Fruit fly (Drosophila melanogaster) whole organism: ENCODE measurements around the gene CG14715.

Experiments
- CG8478 ChIP-seq: fragments of >200 bp; optimal IDR thresholded peaks from 2 replicates; lab custom pipeline; 2018; ENCODE audit warnings: inconsistent platforms
- Dll ChIP-seq: fragments of >200 bp; optimal IDR thresholded peaks from 2 replicates; lab custom pipeline; 2017
- EcR ChIP-seq, 2 experiments: fragments of >200 bp; optimal IDR thresholded peaks; 2 replicates each; lab custom pipeline; 2017; ENCODE audit warnings: missing biosample characterization in 2 of 2, missing genetic modification characterization in 2 of 2, missing genetic modification reagents in 2 of 2
- pan ChIP-seq: fragments of >200 bp; optimal IDR thresholded peaks from 2 replicates; lab custom pipeline; 2017
- psq ChIP-seq: fragments of >200 bp; optimal IDR thresholded peaks from 2 replicates; lab custom pipeline; 2017
- usp ChIP-seq: fragments of >200 bp; optimal IDR thresholded peaks from 2 replicates; lab custom pipeline; 2017; ENCODE audit warnings: missing biosample characterization, missing genetic modification characterization, mixed read lengths

CG14715 gene

DNA sequence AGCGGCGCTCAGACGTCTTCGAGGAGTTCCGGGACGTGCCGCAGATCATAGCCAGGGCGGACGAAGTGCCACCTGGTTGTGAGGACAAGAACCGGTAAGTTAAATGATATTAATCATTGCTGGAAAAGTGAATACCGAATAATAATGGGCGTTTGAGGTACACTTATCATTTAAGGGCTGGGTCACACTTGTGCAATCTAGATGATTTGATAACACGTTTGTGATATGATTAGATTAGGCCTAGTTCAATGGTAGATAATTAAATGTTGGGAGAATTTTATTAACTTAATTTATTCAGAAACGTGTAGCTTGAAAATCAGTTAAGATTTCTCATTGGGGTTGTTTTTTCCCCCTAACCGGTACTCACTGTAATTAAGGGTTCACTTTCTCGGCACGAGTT is 3.1 kb upstream of the CG14715 start:
- TF ChIP-seq CG8478 (lab: Kevin White, UChicago) (no peak), EcR (GFP tag; optimal IDR thresholded peaks at IDR 0.05; lab: Kevin White, UChicago) (no peak), pan (lab: Kevin White, UChicago) (no peak), psq (lab: Kevin White, UChicago) (no peak), Dll (lab: Kevin White, UChicago) (no peak), usp (GFP tag; lab: Kevin White, UChicago) (no peak)

DNA sequence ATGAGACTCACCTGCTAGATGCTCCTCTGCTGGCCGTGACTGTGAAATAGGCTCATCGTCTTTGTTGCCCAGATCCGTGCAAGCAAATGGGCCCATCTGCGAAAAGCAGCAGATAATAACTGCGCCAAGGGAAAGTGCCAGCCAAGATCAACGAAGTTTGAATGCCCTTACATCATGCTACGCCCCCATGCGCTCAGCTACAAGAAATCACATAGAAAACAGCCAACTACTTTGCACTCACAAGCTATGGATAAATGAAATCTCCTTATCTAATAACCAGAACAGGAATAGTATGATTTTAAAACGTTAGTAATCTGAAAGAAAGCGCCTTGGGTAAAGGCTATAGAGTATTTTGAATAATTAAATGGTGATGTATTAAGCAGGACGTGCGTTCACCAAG is 2.2 kb upstream of the CG14715 start:
- TF ChIP-seq Dll (lab: Kevin White, UChicago) = no peak
- TF ChIP-seq psq (lab: Kevin White, UChicago) = no peak
- TF ChIP-seq usp (GFP tag; lab: Kevin White, UChicago) = no peak
- no peak for TF ChIP-seq pan (lab: Kevin White, UChicago)
- TF ChIP-seq EcR (GFP tag; optimal IDR thresholded peaks at IDR 0.05; lab: Kevin White, UChicago) = no peak
- TF ChIP-seq CG8478 (lab: Kevin White, UChicago) = no peak

DNA sequence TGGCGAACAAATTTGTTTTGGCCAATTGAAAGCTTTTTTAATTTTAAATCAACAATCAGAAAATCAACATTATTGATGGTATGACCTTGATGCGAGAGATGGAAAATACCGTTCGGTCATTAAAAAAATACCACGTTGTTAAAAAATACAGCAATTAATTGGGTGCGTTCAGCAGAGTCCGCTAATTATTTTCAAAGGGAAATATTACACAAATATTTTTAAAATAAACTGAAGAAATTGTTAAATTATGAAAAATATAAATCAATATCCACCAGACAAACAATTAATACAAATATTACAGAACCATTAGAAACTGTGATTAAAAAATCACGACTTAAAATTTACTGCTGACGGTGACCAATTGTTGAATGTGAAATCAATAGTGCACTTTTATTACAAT is 4.0 kb downstream of the CG14715 start, which contains the start of gene CG18476:
CG18476 (minus strand) TSS at position 101 of the 400 bp plus-strand sequence.
- no peak for TF ChIP-seq Dll (lab: Kevin White, UChicago)
- TF ChIP-seq EcR (GFP tag; optimal IDR thresholded peaks at IDR 0.05; lab: Kevin White, UChicago) = no peak
- no peak for TF ChIP-seq pan (lab: Kevin White, UChicago)
- TF ChIP-seq CG8478 (lab: Kevin White, UChicago) = no peak
- no peak for TF ChIP-seq psq (lab: Kevin White, UChicago)
- TF ChIP-seq usp (GFP tag; lab: Kevin White, UChicago) = no peak

DNA sequence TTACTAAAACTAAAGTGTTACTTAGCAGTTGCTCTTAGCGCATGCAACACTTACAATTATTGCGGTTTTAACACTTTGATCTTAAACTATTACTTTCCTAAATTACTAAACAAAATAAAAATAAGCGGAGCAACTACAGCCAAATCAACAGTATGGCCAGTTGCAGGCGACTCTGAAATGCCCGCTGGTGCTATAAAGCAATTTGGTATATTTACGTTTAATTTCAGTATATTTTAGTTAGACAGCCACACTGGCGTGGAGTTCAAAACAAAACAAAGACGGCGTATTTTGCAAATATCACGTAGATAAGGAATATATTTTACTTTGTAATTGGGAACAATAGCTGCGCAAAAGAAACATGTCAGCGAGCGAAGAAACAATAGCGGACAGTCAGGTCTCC is 5.5 kb downstream of the CG14715 start, which contains the start of the genes Taf12 and Ho:
Taf12 (minus strand) TSS at position 178 of the 400 bp plus-strand sequence.
Ho (plus strand) TSS at position 231 of the 400 bp plus-strand sequence.
- TF ChIP-seq CG8478 (lab: Kevin White, UChicago) (no peak), usp (GFP tag; lab: Kevin White, UChicago) (no peak), pan (lab: Kevin White, UChicago) (no peak), Dll (lab: Kevin White, UChicago) (no peak), EcR (GFP tag; optimal IDR thresholded peaks at IDR 0.05; lab: Kevin White, UChicago) (no peak), psq (lab: Kevin White, UChicago) (no peak)

DNA sequence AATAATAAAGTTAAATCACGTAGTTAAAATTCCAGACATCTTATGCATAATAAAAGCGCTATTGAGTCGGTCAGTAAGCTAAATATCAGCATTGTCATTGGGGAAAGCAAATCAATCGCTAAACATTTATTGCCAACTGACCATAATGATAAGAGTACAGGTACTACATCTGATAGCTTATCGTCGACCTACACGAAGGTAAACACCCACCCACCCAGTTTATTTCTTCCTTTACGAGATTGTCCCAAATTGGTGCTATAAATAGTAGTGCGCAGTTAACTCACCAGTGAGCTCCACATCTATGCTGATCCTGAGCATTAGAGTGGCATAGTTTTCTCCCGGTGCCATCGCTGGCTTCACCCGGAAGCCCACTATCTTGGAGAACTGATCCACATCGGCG is 9.7 kb downstream of the CG14715 start:
- TF ChIP-seq Dll (lab: Kevin White, UChicago) (no peak), EcR (GFP tag; optimal IDR thresholded peaks at IDR 0.05; lab: Kevin White, UChicago) (no peak), usp (GFP tag; lab: Kevin White, UChicago) (no peak), psq (lab: Kevin White, UChicago) (no peak), CG8478 (lab: Kevin White, UChicago) (no peak)

DNA sequence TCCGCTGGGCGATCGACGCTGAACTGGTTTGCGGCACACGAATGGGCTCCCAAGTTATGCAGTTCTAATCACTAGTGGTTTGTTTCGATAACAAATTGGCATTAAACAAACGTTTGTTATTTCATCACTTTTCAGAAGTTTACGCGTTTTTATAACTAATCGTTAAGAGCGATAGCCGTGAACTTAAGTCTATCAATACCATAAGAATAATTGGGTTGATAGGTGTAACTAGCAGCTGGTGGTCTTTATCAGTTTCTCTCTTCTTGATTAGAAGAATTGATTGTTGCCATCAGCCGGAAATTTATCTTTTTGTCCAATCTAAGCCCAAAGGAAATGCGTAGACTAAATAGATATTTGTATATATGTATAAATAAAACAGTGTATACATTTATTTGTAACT is 10.3 kb downstream of the CG14715 start, which contains the start of gene CG6830:
CG6830 (minus strand) TSS at position 27 of the 400 bp plus-strand sequence.
- TF ChIP-seq pan (lab: Kevin White, UChicago) (no peak), CG8478 (lab: Kevin White, UChicago) (no peak), usp (GFP tag; lab: Kevin White, UChicago) (no peak), Dll (lab: Kevin White, UChicago) (no peak), EcR (GFP tag; optimal IDR thresholded peaks at IDR 0.05; lab: Kevin White, UChicago) (no peak), psq (lab: Kevin White, UChicago) (no peak)

DNA sequence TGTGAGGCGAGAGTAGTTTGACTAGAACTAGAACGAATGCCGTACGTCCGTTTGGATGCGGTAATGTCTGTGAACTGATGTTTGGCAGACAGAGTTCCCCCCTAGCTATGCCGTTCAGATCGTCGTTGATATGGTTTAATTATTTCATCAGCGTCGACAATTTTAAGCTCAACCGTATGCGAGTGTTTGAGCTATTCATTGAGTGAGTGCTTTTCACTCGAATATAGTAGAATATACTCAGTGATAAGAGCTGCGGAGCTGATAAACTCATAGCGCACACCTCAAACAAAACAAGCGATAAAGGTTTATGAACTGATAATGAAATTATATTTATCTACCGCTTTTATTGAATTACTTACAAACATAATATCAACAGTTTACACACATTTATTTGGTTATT is 14.0 kb downstream of the CG14715 start, which contains the start of gene CG6834:
CG6834 (minus strand) TSS at position 79 of the 400 bp plus-strand sequence.
- no peak for TF ChIP-seq psq (lab: Kevin White, UChicago)
- no peak for TF ChIP-seq usp (GFP tag; lab: Kevin White, UChicago)
- TF ChIP-seq Dll (lab: Kevin White, UChicago) = no peak
- TF ChIP-seq CG8478 (lab: Kevin White, UChicago) = no peak
- no peak for TF ChIP-seq pan (lab: Kevin White, UChicago)
- TF ChIP-seq EcR (GFP tag; optimal IDR thresholded peaks at IDR 0.05; lab: Kevin White, UChicago) = no peak

DNA sequence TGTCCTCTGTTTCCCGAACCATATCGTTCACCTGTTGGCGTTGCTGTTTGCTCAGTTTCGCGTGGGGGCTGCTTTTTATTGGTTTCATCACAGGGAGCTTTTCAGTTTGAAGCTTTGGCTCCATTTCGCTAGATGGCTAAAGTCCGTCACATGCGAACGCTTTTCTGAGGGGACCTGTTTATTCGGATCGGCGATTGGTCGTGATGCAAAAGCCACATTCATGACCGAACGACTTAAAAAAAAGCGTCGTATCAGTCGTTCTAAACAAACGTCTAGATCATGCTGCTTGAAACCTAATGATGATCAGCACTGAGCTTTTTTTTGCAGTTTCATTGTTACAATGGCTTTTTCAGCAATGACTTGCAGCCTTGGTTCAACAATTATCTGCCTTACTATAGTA is 15.9 kb downstream of the CG14715 start, which contains the start of gene CG6908:
CG6908 (minus strand) TSS at position 152 of the 400 bp plus-strand sequence.
- TF ChIP-seq usp (GFP tag; lab: Kevin White, UChicago) (no peak), Dll (lab: Kevin White, UChicago) (no peak), EcR (GFP tag; optimal IDR thresholded peaks at IDR 0.05; lab: Kevin White, UChicago) (no peak), pan (lab: Kevin White, UChicago) (no peak), psq (lab: Kevin White, UChicago) (no peak), CG8478 (lab: Kevin White, UChicago) (no peak)

DNA sequence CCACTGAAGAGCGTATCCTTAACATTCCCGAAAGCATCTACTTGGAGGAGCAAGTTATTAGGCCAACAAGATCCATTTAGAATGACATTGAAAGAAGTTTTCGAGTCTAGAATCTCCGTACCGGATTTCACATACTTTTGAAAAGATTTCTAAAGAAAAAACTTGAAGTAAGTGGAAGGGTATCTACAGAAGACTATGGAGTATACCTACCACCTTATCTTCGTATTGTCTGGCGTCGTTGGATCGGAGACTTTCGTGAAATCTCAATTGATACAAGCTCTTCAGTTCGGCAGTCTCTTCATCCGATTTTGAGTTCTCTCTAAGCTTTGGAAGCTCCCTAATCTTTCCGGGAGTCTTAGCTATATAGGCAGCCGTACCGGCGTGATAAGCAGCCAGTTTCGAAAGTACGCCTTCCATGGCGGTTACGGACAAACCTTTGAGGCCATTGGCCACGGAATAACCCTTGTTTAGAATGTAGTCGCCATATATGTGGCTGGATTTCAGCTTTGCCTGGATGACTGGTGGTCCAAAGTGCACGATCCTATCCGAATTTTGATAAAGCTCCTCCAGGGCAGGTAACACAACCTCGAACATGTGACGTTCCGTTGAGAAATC is 16.9 kb downstream of the CG14715 start:
- TF ChIP-seq EcR (GFP tag; optimal IDR thresholded peaks at IDR 0.05; lab: Kevin White, UChicago) (no peak), psq (lab: Kevin White, UChicago) (no peak), CG8478 (lab: Kevin White, UChicago) (no peak), usp (GFP tag; lab: Kevin White, UChicago) (no peak), pan (lab: Kevin White, UChicago) (no peak), Dll (lab: Kevin White, UChicago) (no peak)

DNA sequence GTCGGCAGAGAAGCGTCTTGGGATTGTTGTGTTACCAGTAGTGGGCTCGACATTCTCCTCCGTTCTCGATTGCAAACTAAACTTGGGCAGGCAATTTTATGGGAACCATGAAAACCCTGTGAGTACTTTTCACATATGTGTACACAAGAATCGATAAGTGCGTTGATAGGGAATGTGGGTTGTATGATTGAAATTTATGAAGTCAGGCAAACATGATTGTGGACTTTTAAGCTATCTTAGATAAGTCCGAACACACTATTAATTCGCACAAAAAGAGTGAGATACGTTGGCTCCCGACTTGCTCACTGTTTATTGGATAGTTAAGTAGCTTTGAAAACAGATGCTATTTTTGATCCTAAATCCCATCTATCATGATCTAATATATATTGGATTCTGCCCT is 17.7 kb downstream of the CG14715 start, which contains the start of gene CG18765:
CG18765 (minus strand) TSS at position 53 of the 400 bp plus-strand sequence.
- TF ChIP-seq pan (lab: Kevin White, UChicago) (no peak), psq (lab: Kevin White, UChicago) (no peak), usp (GFP tag; lab: Kevin White, UChicago) (no peak), CG8478 (lab: Kevin White, UChicago) (no peak), Dll (lab: Kevin White, UChicago) (no peak), EcR (GFP tag; optimal IDR thresholded peaks at IDR 0.05; lab: Kevin White, UChicago) (no peak)

DNA sequence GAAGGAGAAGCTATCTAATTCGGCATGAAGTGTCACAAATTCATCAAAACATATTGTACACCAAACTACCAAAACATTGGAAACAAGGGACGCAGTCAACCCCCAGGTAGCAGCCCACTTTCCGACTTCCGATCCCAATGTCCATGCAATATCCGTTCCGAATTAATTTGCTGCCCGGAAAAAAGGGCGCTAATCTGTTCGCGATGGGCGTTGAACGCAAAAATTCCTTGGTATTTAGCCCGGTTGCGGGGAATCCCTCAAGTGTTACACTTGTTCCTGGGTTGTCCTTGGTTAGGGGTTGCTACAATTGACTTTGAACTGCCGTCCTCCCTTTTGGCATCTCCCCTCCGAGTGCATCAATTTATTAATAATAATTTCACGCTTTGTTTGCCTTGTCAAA is 18.5 kb downstream of the CG14715 start:
- no peak for TF ChIP-seq psq (lab: Kevin White, UChicago)
- TF ChIP-seq usp (GFP tag; lab: Kevin White, UChicago) = no peak
